Fruit fly (Drosophila melanogaster): ENCODE data around the gene PTPMT1.

Gene PTPMT1

DNA sequence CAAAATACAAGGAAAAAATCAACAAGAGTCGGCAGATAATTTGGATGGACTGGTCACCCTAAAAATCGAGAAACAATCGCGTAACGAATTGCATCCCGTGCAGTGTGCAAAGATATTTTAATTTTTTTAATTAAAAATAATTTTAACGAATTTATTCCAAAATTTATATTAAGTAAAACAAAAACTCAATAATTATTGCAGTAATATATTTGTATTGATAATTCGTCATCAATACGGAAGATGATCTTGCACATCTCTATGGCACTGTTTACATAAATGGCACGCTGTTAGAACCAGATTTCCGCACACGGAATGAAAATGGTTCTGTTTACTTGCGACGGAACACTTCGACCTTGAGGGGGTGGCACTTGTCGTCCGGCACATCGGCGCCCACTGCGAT lies 14.7 kb downstream of the PTPMT1 start, which contains the start of gene tst (continued):
- peak; percentile 95 for TF ChIP-seq Ssrp (tag; optimal IDR thresholded peaks at IDR 0.05)
- TF ChIP-seq CG18476 (GFP tag; optimal IDR thresholded peaks at IDR 0.05), result peak; percentile 75
- TF ChIP-seq CG2116 (GFP tag; optimal IDR thresholded peaks at IDR 0.05), result peak; percentile 66
- no peak for TF ChIP-seq luna (GFP tag; optimal IDR thresholded peaks at IDR 0.05)
- peak; percentile 95 for TF ChIP-seq Xbp1 (GFP tag; optimal IDR thresholded peaks at IDR 0.05)
- peak; percentile 42 for TF ChIP-seq ac (GFP tag; optimal IDR thresholded peaks at IDR 0.05)
- no peak for TF ChIP-seq CG13894 (tag; optimal IDR thresholded peaks at IDR 0.05)
- TF ChIP-seq CG33557 (GFP tag; optimal IDR thresholded peaks at IDR 0.05), result peak; percentile 73
- TF ChIP-seq CG11247 (GFP tag; IDR thresholded peaks at IDR 0.05), result peak; percentile 96
- peak; percentile 16 for TF ChIP-seq tx (GFP tag; optimal IDR thresholded peaks at IDR 0.05)
- peak; percentile 55 for TF ChIP-seq CG10321 (GFP tag; IDR thresholded peaks at IDR 0.05)
- peak; percentile 91 for TF ChIP-seq NFAT (GFP tag; IDR thresholded peaks at IDR 0.05)
- TF ChIP-seq Blimp-1 (GFP tag; optimal IDR thresholded peaks at IDR 0.05), result peak; percentile 91
- peak; percentile 81 for TF ChIP-seq CG9437 (GFP tag; optimal IDR thresholded peaks at IDR 0.05)
- TF ChIP-seq Poxn (GFP tag; IDR thresholded peaks at IDR 0.05), result peak; percentile 80
- TF ChIP-seq Sry-δ (GFP tag; optimal IDR thresholded peaks at IDR 0.05), result peak; percentile 44
- TF ChIP-seq CG15073 (GFP tag; optimal IDR thresholded peaks at IDR 0.05), result peak; percentile 42
- peak; percentile 93 for TF ChIP-seq Optix (GFP tag; IDR thresholded peaks at IDR 0.05)
- TF ChIP-seq HLH4C (GFP tag; IDR thresholded peaks at IDR 0.05; ENCODE audit: partially characterized antibody), result peak; percentile 43; the same call in 1 of the 3 replicates
- TF ChIP-seq Tbp (GFP tag; optimal IDR thresholded peaks at IDR 0.05), result no peak
- TF ChIP-seq stc (GFP tag; IDR thresholded peaks at IDR 0.05), result peak; percentile 95
- TF ChIP-seq Usf (GFP tag; optimal IDR thresholded peaks at IDR 0.05), result peak; percentile 79
- TF ChIP-seq CG10431 (GFP tag; optimal IDR thresholded peaks at IDR 0.05), result peak; percentile 39
- peak; percentile 83 for TF ChIP-seq CG3065 (GFP tag; optimal IDR thresholded peaks at IDR 0.05)
- no peak for TF ChIP-seq tna (GFP tag; IDR thresholded peaks at IDR 0.05; ENCODE audit: partially characterized antibody)
- peak; percentile 90 for TF ChIP-seq Nf-YA (GFP tag; IDR thresholded peaks at IDR 0.05)
- no peak for TF ChIP-seq NC2β (GFP tag; optimal IDR thresholded peaks at IDR 0.05)
- TF ChIP-seq kay (GFP tag; optimal IDR thresholded peaks at IDR 0.05), result peak; percentile 74
- TF ChIP-seq Dref (GFP tag; IDR thresholded peaks at IDR 0.05), result peak; percentile 46
- no peak for TF ChIP-seq cg (GFP tag; optimal IDR thresholded peaks at IDR 0.05)
- TF ChIP-seq dimm (GFP tag; IDR thresholded peaks at IDR 0.05), result peak; percentile 90
- TF ChIP-seq Atf-2 (GFP tag; optimal IDR thresholded peaks at IDR 0.05), result peak; percentile 31
- TF ChIP-seq Hr39 (optimal IDR thresholded peaks at IDR 0.05), result no peak
- TF ChIP-seq gro (GFP tag; optimal IDR thresholded peaks at IDR 0.05), result no peak
- TF ChIP-seq HmgD (GFP tag; optimal IDR thresholded peaks at IDR 0.05), result no peak
- peak; percentile 62 for TF ChIP-seq CG7928 (GFP tag; optimal IDR thresholded peaks at IDR 0.05)
- TF ChIP-seq CG1024 (GFP tag; IDR thresholded peaks at IDR 0.05), result peak; percentile 86
- no peak for TF ChIP-seq pan (optimal IDR thresholded peaks at IDR 0.05)
- peak in 1 of 2 experiments; percentile 97 for TF ChIP-seq pan (GFP tag; optimal IDR thresholded peaks at IDR 0.05 in 1 of 2, IDR thresholded peaks at IDR 0.05 in 1 of 2)
- TF ChIP-seq CG32772 (GFP tag; IDR thresholded peaks at IDR 0.05), result peak; percentile 99
- TF ChIP-seq yki (optimal IDR thresholded peaks at IDR 0.05), result no peak
- peak; percentile 83 for TF ChIP-seq CG5245 (GFP tag; optimal IDR thresholded peaks at IDR 0.05)
- peak; percentile 79 for TF ChIP-seq cwo (GFP tag; optimal IDR thresholded peaks at IDR 0.05)
- TF ChIP-seq CG7745 (tag; optimal IDR thresholded peaks at IDR 0.05), result no peak
- peak; percentile 35 for TF ChIP-seq bab2 (GFP tag; optimal IDR thresholded peaks at IDR 0.05)
- TF ChIP-seq pita (GFP tag; optimal IDR thresholded peaks at IDR 0.05), result no peak
- peak; percentile 97 for TF ChIP-seq lmd (GFP tag; IDR thresholded peaks at IDR 0.05)
- TF ChIP-seq dpn (GFP tag; optimal IDR thresholded peaks at IDR 0.05), result peak; percentile 31 to 93
- TF ChIP-seq Drgx (GFP tag; IDR thresholded peaks at IDR 0.05), result peak; percentile 94
- no peak for TF ChIP-seq CTCF (GFP tag; optimal IDR thresholded peaks at IDR 0.05)
- TF ChIP-seq CG11696 (GFP tag; IDR thresholded peaks at IDR 0.05), result peak; percentile 83
- TF ChIP-seq Kr (GFP tag; optimal IDR thresholded peaks at IDR 0.05), result no peak
- TF ChIP-seq stwl (tag; optimal IDR thresholded peaks at IDR 0.05), result peak; percentile 86
- TF ChIP-seq ttk (GFP tag; IDR thresholded peaks at IDR 0.05), result peak; percentile 98
